Worm (Caenorhabditis elegans): Measurements from ENCODE around the gene H35B03.1.
A peak's percentile ranks its signal among the peaks of the same experiment; 100 is the strongest.

Gene H35B03.1

ce11 chrIV:5752704-5753103 is 27.3 kb downstream of the H35B03.1 start:
- no peak for TF ChIP-seq xbp-1 (tag; optimal IDR thresholded peaks at IDR 0.05)
- TF ChIP-seq grh-1 (GFP tag; IDR thresholded peaks at IDR 0.05): no peak
- TF ChIP-seq nhr-85 (tag): peak; percentile 51
- no peak for TF ChIP-seq sptf-1 (tag; optimal IDR thresholded peaks at IDR 0.05)
- TF ChIP-seq lin-15B (tag; optimal IDR thresholded peaks at IDR 0.05): no peak
- no peak for TF ChIP-seq mdl-1 (tag; optimal IDR thresholded peaks at IDR 0.05)
- no peak for TF ChIP-seq rnt-1 (tag; optimal IDR thresholded peaks at IDR 0.05)
- TF ChIP-seq fkh-8 (tag; optimal IDR thresholded peaks at IDR 0.05): peak; percentile 37
- TF ChIP-seq C04F5.9 (tag; optimal IDR thresholded peaks at IDR 0.05): no peak
- TF ChIP-seq isw-1 (GFP tag; IDR thresholded peaks at IDR 0.05): no peak
- TF ChIP-seq nhr-71 (tag; optimal IDR thresholded peaks at IDR 0.05): peak; percentile 28

- TF ChIP-seq egl-27 (tag; optimal IDR thresholded peaks at IDR 0.05) (peak in 1 of 2 experiments; percentile 14), sox-4 (tag; optimal IDR thresholded peaks at IDR 0.05) (no peak), mdl-1 (tag; optimal IDR thresholded peaks at IDR 0.05) (peak in 1 of 2 experiments; percentile 49), unc-86 (tag; optimal IDR thresholded peaks at IDR 0.05) (no peak), nhr-20 (tag; optimal IDR thresholded peaks at IDR 0.05) (peak; percentile 42), ztf-4 (tag; optimal IDR thresholded peaks at IDR 0.05) (no peak), nhr-77 (tag; optimal IDR thresholded peaks at IDR 0.05) (peak; percentile 80), egl-13 (tag; optimal IDR thresholded peaks at IDR 0.05) (peak; percentile 15), hpl-2 (GFP tag; optimal IDR thresholded peaks at IDR 0.05) (no peak), rnt-1 (tag; optimal IDR thresholded peaks at IDR 0.05) (peak; percentile 6), fos-1 (tag; optimal IDR thresholded peaks at IDR 0.05) (peak; percentile 26), lsy-2 (tag; optimal IDR thresholded peaks at IDR 0.05) (peak; percentile 17 to 54), tbx-2 (tag; optimal IDR thresholded peaks at IDR 0.05) (peak; percentile 70), lin-14 (GFP tag; optimal IDR thresholded peaks at IDR 0.05) (peak; percentile 76), swsn-7 (tag; optimal IDR thresholded peaks at IDR 0.05) (peak; percentile 6), xbp-1 (tag; optimal IDR thresholded peaks at IDR 0.05) (peak; percentile 32), mep-1 (tag; optimal IDR thresholded peaks at IDR 0.05) (peak; percentile 35), nhr-237 (tag; optimal IDR thresholded peaks at IDR 0.05) (no peak), ceh-82 (tag; optimal IDR thresholded peaks at IDR 0.05) (peak in 2 of 3 experiments; percentile 19 to 60), ztf-11 (tag; optimal IDR thresholded peaks at IDR 0.05) (no peak), sup-37 (GFP tag; optimal IDR thresholded peaks at IDR 0.05) (no peak), nhr-19 (GFP tag; conservative IDR thresholded peaks at IDR 0.05) (peak; percentile 16; the same call in 1 of the 2 replicates), dsc-1 (tag; optimal IDR thresholded peaks at IDR 0.05) (peak; percentile 39), efl-1 (optimal IDR thresholded peaks at IDR 0.05) (peak; percentile 15 to 23), efl-1 (GFP tag; optimal IDR thresholded peaks at IDR 0.05 in 1 of 2) (peak in 1 of 2 experiments; percentile 83), ces-1 (GFP tag; optimal IDR thresholded peaks at IDR 0.05) (no peak), ets-5 (GFP tag; IDR thresholded peaks at IDR 0.05) (no peak), nhr-71 (tag; optimal IDR thresholded peaks at IDR 0.05) (peak; percentile 68), C16A3.4 (tag; optimal IDR thresholded peaks at IDR 0.05) (peak; percentile 11)
These were observed 27.9 kb downstream of the H35B03.1 start for ce11 chrIV:5753253-5753652.

ce11 chrIV:5753954-5754543 is 28.6 kb downstream of the H35B03.1 start:
- TF ChIP-seq swsn-7 (tag; optimal IDR thresholded peaks at IDR 0.05) (peak; percentile 89), fkh-10 (GFP tag; optimal IDR thresholded peaks at IDR 0.05) (no peak), jun-1 (tag; optimal IDR thresholded peaks at IDR 0.05) (peak; percentile 82), mep-1 (tag; optimal IDR thresholded peaks at IDR 0.05) (peak; percentile 69), blmp-1 (tag; optimal IDR thresholded peaks at IDR 0.05) (peak; percentile 74), tbx-2 (tag; optimal IDR thresholded peaks at IDR 0.05) (peak; percentile 88), lsy-2 (tag; optimal IDR thresholded peaks at IDR 0.05) (peak; percentile 70 to 79), nhr-11 (tag; optimal IDR thresholded peaks at IDR 0.05) (peak; percentile 69), rnt-1 (tag; optimal IDR thresholded peaks at IDR 0.05) (peak; percentile 73), sox-4 (tag; optimal IDR thresholded peaks at IDR 0.05) (peak; percentile 66), dsc-1 (tag; optimal IDR thresholded peaks at IDR 0.05) (peak; percentile 61), lir-3 (tag; optimal IDR thresholded peaks at IDR 0.05; ENCODE audit: poor library complexity) (peak; percentile 29), unc-62 (GFP tag; optimal IDR thresholded peaks at IDR 0.05) (no peak), fos-1 (tag; optimal IDR thresholded peaks at IDR 0.05) (peak; percentile 69), grh-1 (GFP tag; IDR thresholded peaks at IDR 0.05) (peak; percentile 53; the same call in 1 of the 2 replicates), fkh-8 (tag; optimal IDR thresholded peaks at IDR 0.05) (peak; percentile 72), zag-1 (tag; optimal IDR thresholded peaks at IDR 0.05) (no peak), ama-1 (optimal IDR thresholded peaks at IDR 0.05) (peak; percentile 43), lin-35 (GFP tag; optimal IDR thresholded peaks at IDR 0.05) (peak; percentile 69 to 72), irx-1 (tag; optimal IDR thresholded peaks at IDR 0.05) (peak; percentile 54), nhr-85 (tag) (peak; percentile 96), C16A3.4 (tag; optimal IDR thresholded peaks at IDR 0.05) (peak; percentile 33), ceh-90 (tag; optimal IDR thresholded peaks at IDR 0.05) (no peak), hpl-2 (GFP tag; optimal IDR thresholded peaks at IDR 0.05) (no peak), elt-2 (tag; optimal IDR thresholded peaks at IDR 0.05) (peak; percentile 85), vab-15 (tag; optimal IDR thresholded peaks at IDR 0.05) (no peak)

Data from whole organism, L1 larva.